Fruit fly (Drosophila melanogaster) whole organism, adult: Measurements from ENCODE around the gene Cep135.

Experiments used
- CG11617 ChIP-seq: fragments of 200-800 bp; sonication (Bioruptor generic); optimal IDR thresholded peaks from 2 replicates; lab custom pipeline; 2017; ENCODE audit warnings: mild to moderate bottlenecking, missing biosample characterization, missing genetic modification reagents, missing genetic modification characterization
- CG1620 ChIP-seq: fragments of 200-800 bp; sonication (Bioruptor generic); optimal IDR thresholded peaks from 2 replicates; lab custom pipeline; 2016; ENCODE audit warnings: missing biosample characterization, missing genetic modification characterization
- CG33017 ChIP-seq: fragments of 200-800 bp; sonication (Bioruptor generic); optimal IDR thresholded peaks from 2 replicates; lab custom pipeline; 2018; ENCODE audit warnings: missing biosample characterization, mild to moderate bottlenecking, missing genetic modification characterization, moderate library complexity
- CG7101 ChIP-seq: fragments of 200-800 bp; sonication (Bioruptor generic); optimal IDR thresholded peaks from 2 replicates; lab custom pipeline; 2018; ENCODE audit warnings: missing biosample characterization, mild to moderate bottlenecking, missing genetic modification characterization, moderate library complexity
- Clk ChIP-seq: fragments of 200-800 bp; sonication (Bioruptor generic); optimal IDR thresholded peaks from 2 replicates; lab custom pipeline; 2017; ENCODE audit warnings: missing biosample characterization, missing genetic modification characterization
- Crg-1 ChIP-seq: fragments of 200-800 bp; sonication (Bioruptor generic); optimal IDR thresholded peaks from 2 replicates; lab custom pipeline; 2016; ENCODE audit warnings: missing biosample characterization, missing genetic modification characterization
- Mnt ChIP-seq: fragments of 200-800 bp; sonication (Bioruptor generic); optimal IDR thresholded peaks from 2 replicates; lab custom pipeline; 2016; ENCODE audit warnings: missing biosample characterization, mild to moderate bottlenecking, missing genetic modification characterization
- bab1 ChIP-seq: fragments of 200-800 bp; sonication (Bioruptor generic); optimal IDR thresholded peaks from 3 replicates; lab custom pipeline; 2019; ENCODE audit warnings: missing biosample characterization, mild to moderate bottlenecking, missing genetic modification characterization, moderate library complexity
- cic ChIP-seq: fragments of 200-800 bp; sonication (Bioruptor generic); optimal IDR thresholded peaks from 2 replicates; lab custom pipeline; 2017; ENCODE audit warnings: missing biosample characterization, mild to moderate bottlenecking, missing genetic modification characterization, moderate library complexity
- ovo ChIP-seq: fragments of 200-800 bp; sonication (Bioruptor generic); optimal IDR thresholded peaks from 2 replicates; lab custom pipeline; 2016; ENCODE audit warnings: missing biosample characterization, missing genetic modification characterization
- toe ChIP-seq: fragments of 200-800 bp; sonication (Bioruptor generic); optimal IDR thresholded peaks from 2 replicates; lab custom pipeline; 2016; ENCODE audit warnings: missing biosample characterization, missing genetic modification characterization

dm6 chr3L:15089887-15090679 lies 26.5 kb upstream of the Cep135 start:
- TF ChIP-seq CG1620, result no peak
- no peak for TF ChIP-seq toe (GFP tag; lab: Kevin White, UChicago)
- no peak for TF ChIP-seq bab1 (GFP tag; lab: Kevin White, UChicago)
- TF ChIP-seq CG7101 (tag; lab: Kevin White, UChicago), result no peak
- TF ChIP-seq cic (GFP tag; lab: Kevin White, UChicago), result no peak
- no peak for TF ChIP-seq CG11617 (GFP tag; lab: Kevin White, UChicago)
- TF ChIP-seq ovo, result no peak
- TF ChIP-seq Clk (GFP tag; lab: Kevin White, UChicago), result no peak
- no peak for TF ChIP-seq CG33017 (tag; lab: Kevin White, UChicago)
- TF ChIP-seq Mnt (GFP tag; lab: Kevin White, UChicago), result no peak
- TF ChIP-seq Crg-1 (GFP tag; lab: Kevin White, UChicago), result no peak
